Worm (Caenorhabditis elegans) whole organism, young adult: ENCODE measurements around the gene T04C12.7.
A peak's percentile ranks its signal among the peaks of the same experiment; 100 is the strongest.

Experiments used
- B0261.1 ChIP-seq: sonication (generic microtip); optimal IDR thresholded peaks from 2 replicates; lab custom pipeline; 2016; ENCODE audit warnings: mild to moderate bottlenecking, missing genetic modification characterization, moderate library complexity, missing compliant biosample characterization
- B0336.3 ChIP-seq: fragments of 200-800 bp; sonication (Bioruptor generic); IDR thresholded peaks from 2 replicates; pipeline ENCODE4 v1.3.6; 2022; ENCODE audit warnings: missing genetic modification characterization, missing compliant biosample characterization
- C06A6.2 ChIP-seq: fragments of 200-800 bp; sonication (Bioruptor generic); conservative IDR thresholded peaks from 2 replicates; pipeline ENCODE4 v1.3.6; 2022; ENCODE audit warnings: missing genetic modification characterization, missing compliant biosample characterization
- D2030.7 ChIP-seq: fragments of 200-800 bp; sonication (Bioruptor generic); IDR thresholded peaks from 2 replicates; pipeline ENCODE4 v1.3.6; 2022; ENCODE audit warnings: missing genetic modification reagents, missing genetic modification characterization, missing compliant biosample characterization
- F52B5.7 ChIP-seq: sonication (generic microtip); optimal IDR thresholded peaks from 2 replicates; lab custom pipeline; 2016; ENCODE audit warnings: mild to moderate bottlenecking, missing genetic modification characterization, missing compliant biosample characterization
- K11D2.4 ChIP-seq: fragments of 200-800 bp; sonication (Bioruptor generic); IDR thresholded peaks from 2 replicates; pipeline ENCODE4 v1.3.6; 2022; ENCODE audit warnings: missing genetic modification reagents, missing genetic modification characterization, missing compliant biosample characterization
- K12H6.12 ChIP-seq: fragments of 200-800 bp; sonication (Bioruptor generic); optimal IDR thresholded peaks from 2 replicates; lab custom pipeline; 2018; ENCODE audit warnings: mild to moderate bottlenecking, missing genetic modification characterization, missing compliant biosample characterization
- Y95B8A.8 ChIP-seq: fragments of 200-800 bp; sonication (Bioruptor generic); IDR thresholded peaks from 2 replicates; pipeline ENCODE4 v1.3.6; 2022; ENCODE audit warnings: missing genetic modification reagents, missing genetic modification characterization, missing compliant biosample characterization
- ZK185.1 ChIP-seq: sonication (generic microtip); optimal IDR thresholded peaks from 2 replicates; lab custom pipeline; 2016; ENCODE audit warnings: mild to moderate bottlenecking, missing genetic modification characterization, missing compliant biosample characterization; ENCODE audit not compliant: poor library complexity, severe bottlenecking
- attf-5 ChIP-seq: fragments of 200-800 bp; sonication (Bioruptor generic); optimal IDR thresholded peaks from 2 replicates; lab custom pipeline; 2018; ENCODE audit warnings: mild to moderate bottlenecking, missing genetic modification characterization, missing compliant biosample characterization
- cebp-1 ChIP-seq, 2 experiments: fragments of 200-800 bp in 1 of 2; sonication (Bioruptor generic) in 1 of 2; sonication (generic microtip) in 1 of 2; IDR thresholded peaks in 1 of 2; optimal IDR thresholded peaks in 1 of 2; 2 replicates each; pipeline versions ENCODE4 v1.3.6 to Lab custom; 2017 to 2022; ENCODE audit warnings: missing compliant biosample characterization in 2 of 2, missing genetic modification characterization in 2 of 2, mild to moderate bottlenecking in 1 of 2, missing genetic modification reagents in 1 of 2, moderate library complexity in 1 of 2
- ceh-27 ChIP-seq: fragments of 200-800 bp; sonication (Bioruptor generic); optimal IDR thresholded peaks from 2 replicates; lab custom pipeline; 2018; ENCODE audit warnings: mild to moderate bottlenecking, missing genetic modification characterization, moderate library complexity, missing compliant biosample characterization
- ceh-58 ChIP-seq: fragments of 200-800 bp; sonication (Bioruptor generic); IDR thresholded peaks from 2 replicates; pipeline ENCODE4 v1.3.6; 2022; ENCODE audit warnings: missing genetic modification characterization, missing compliant biosample characterization
- ekl-4 ChIP-seq: fragments of 200-800 bp; sonication (Bioruptor generic); IDR thresholded peaks from 2 replicates; pipeline ENCODE4 v1.3.6; 2022; ENCODE audit warnings: missing genetic modification reagents, missing genetic modification characterization, missing compliant biosample characterization
- hmg-1.2 ChIP-seq: fragments of 200-800 bp; sonication (Bioruptor generic); IDR thresholded peaks from 2 replicates; pipeline ENCODE4 v1.3.6; 2022; ENCODE audit warnings: missing genetic modification reagents, missing genetic modification characterization, missing compliant biosample characterization
- lin-40 ChIP-seq: sonication (generic microtip); optimal IDR thresholded peaks from 2 replicates; lab custom pipeline; 2016; ENCODE audit warnings: missing genetic modification characterization, mild to moderate bottlenecking, missing compliant biosample characterization, missing genotype, missing genetic modification reagents
- lsl-1 ChIP-seq: fragments of 200-800 bp; sonication (Bioruptor generic); optimal IDR thresholded peaks from 2 replicates; lab custom pipeline; 2018; ENCODE audit warnings: mild to moderate bottlenecking, missing genetic modification characterization, moderate library complexity, missing compliant biosample characterization
- mcd-1 ChIP-seq: fragments of 200-800 bp; sonication (Bioruptor generic); IDR thresholded peaks from 2 replicates; pipeline ENCODE4 v1.3.6; 2022; ENCODE audit warnings: missing genetic modification reagents, missing genetic modification characterization, missing compliant biosample characterization
- mxl-1 ChIP-seq: sonication (generic microtip); optimal IDR thresholded peaks from 2 replicates; lab custom pipeline; 2016; ENCODE audit warnings: missing genetic modification characterization, missing compliant biosample characterization
- nfya-2 ChIP-seq: fragments of 200-800 bp; sonication (Bioruptor generic); IDR thresholded peaks from 2 replicates; pipeline ENCODE4 v1.3.6; 2022; ENCODE audit warnings: missing genetic modification reagents, missing genetic modification characterization, missing compliant biosample characterization
- nfyb-1 ChIP-seq: fragments of 200-800 bp; sonication (Bioruptor generic); IDR thresholded peaks from 2 replicates; pipeline ENCODE4 v1.3.6; 2022; ENCODE audit warnings: missing genetic modification reagents, missing genetic modification characterization, missing compliant biosample characterization
- nhr-27 ChIP-seq: fragments of 200-800 bp; sonication (Bioruptor generic); optimal IDR thresholded peaks from 2 replicates; lab custom pipeline; 2018; ENCODE audit warnings: mild to moderate bottlenecking, missing genetic modification characterization, moderate library complexity, missing compliant biosample characterization
- nhr-80 ChIP-seq: sonication (generic microtip); optimal IDR thresholded peaks from 2 replicates; lab custom pipeline; 2016; ENCODE audit warnings: missing genetic modification characterization, missing compliant biosample characterization
- pbrm-1 ChIP-seq: fragments of 200-800 bp; sonication (Bioruptor generic); IDR thresholded peaks from 2 replicates; pipeline ENCODE4 v1.3.6; 2022; ENCODE audit warnings: missing genetic modification reagents, missing genetic modification characterization, missing compliant biosample characterization
- rcor-1 ChIP-seq: fragments of 200-800 bp; sonication (Bioruptor generic); IDR thresholded peaks from 2 replicates; pipeline ENCODE4 v1.3.6; 2022; ENCODE audit warnings: missing genetic modification reagents, missing genetic modification characterization, missing compliant biosample characterization
- snpc-3.4 ChIP-seq: sonication (generic microtip); optimal IDR thresholded peaks from 2 replicates; lab custom pipeline; 2017; ENCODE audit warnings: missing genetic modification characterization, mild to moderate bottlenecking, missing compliant biosample characterization, antibody characterized with exemption, moderate library complexity, missing genotype, missing genetic modification reagents
- somi-1 ChIP-seq: fragments of 200-800 bp; sonication (Bioruptor generic); optimal IDR thresholded peaks from 2 replicates; lab custom pipeline; 2018; ENCODE audit warnings: mild to moderate bottlenecking, missing genetic modification characterization, missing compliant biosample characterization
- tbp1 ChIP-seq: fragments of 200-800 bp; sonication (Bioruptor generic); optimal IDR thresholded peaks from 2 replicates; lab custom pipeline; 2018; ENCODE audit warnings: mild to moderate bottlenecking, missing genetic modification characterization, missing compliant biosample characterization
- zfh-2 ChIP-seq: fragments of 200-800 bp; sonication (Bioruptor generic); conservative IDR thresholded peaks from 2 replicates; pipeline ENCODE4 v1.3.6; 2022; ENCODE audit warnings: missing genetic modification reagents, missing genetic modification characterization, missing compliant biosample characterization
- zim-3 ChIP-seq: sonication (generic microtip); optimal IDR thresholded peaks from 2 replicates; lab custom pipeline; 2017; ENCODE audit warnings: mild to moderate bottlenecking, missing genetic modification characterization, moderate library complexity, missing compliant biosample characterization
- ztf-22 ChIP-seq: fragments of 200-800 bp; sonication (Bioruptor generic); optimal IDR thresholded peaks from 2 replicates; lab custom pipeline; 2018; ENCODE audit warnings: mild to moderate bottlenecking, missing genetic modification characterization, moderate library complexity, missing compliant biosample characterization
- ztf-6 ChIP-seq: fragments of 200-800 bp; sonication (Bioruptor generic); IDR thresholded peaks from 2 replicates; pipeline ENCODE4 v1.3.6; 2022; ENCODE audit warnings: missing genetic modification reagents, missing genetic modification characterization, missing compliant biosample characterization

The T04C12.7 gene

DNA sequence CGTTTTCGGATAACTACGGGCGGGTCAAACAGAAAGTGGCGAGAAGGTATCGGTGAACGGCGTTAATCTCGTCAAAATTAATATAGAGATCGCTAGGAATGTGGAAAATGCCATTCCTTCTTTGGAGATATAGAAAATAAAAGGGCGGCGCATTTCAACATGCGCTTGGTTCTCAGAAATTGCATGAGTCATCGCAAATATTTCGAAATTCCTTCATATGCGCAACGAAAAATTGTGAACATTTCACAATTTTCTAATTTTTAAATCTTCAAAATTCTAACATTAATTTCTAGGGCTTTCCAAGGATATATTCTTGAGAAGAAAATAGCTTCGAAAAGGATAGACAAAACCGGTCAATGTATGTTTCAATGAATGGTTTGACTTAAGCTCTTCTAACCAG is 24.9 kb downstream of the T04C12.7 start:
- TF ChIP-seq nfya-2 (GFP tag; lab: Robert Waterston, UW), result no peak
- no peak for TF ChIP-seq cebp-1 (GFP tag; IDR thresholded peaks at IDR 0.05; lab: Robert Waterston, UW)
- peak; percentile 82 for TF ChIP-seq cebp-1 (tag; optimal IDR thresholded peaks at IDR 0.05; lab: Kevin White, UChicago)

DNA sequence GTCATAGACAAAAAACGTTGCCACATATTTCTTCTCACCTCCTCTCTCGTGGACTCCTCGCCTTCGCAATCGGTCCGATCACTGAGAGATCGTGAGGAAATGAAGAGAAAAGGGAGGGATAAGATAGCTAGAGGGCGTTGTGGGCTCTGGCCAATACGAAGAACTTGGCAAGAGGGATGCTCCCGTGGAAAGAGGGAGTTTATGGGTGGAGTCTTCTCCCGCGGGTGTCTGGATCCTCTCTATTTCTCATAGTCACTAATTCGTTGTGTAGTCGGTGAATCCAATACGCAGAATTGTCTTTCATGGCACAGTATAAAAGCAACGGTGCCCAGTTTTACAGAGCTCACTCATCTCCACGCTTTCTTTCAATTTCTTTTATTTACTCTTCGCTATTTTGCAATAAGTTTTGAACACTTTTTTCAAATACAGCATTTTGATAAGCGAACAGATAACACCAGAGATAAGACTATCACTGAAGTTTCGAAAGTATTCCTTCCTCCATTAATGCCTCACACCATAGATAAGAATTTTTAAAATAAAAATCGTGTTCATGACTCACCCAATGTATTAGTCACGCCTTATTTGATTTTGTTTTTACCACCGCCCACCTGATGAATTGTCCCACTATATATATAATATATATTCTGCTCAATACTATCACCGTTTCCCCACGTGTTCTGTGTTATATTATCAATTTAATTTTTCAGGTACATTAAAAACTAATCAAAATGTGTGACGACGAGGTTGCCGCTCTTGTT is 26.6 kb downstream of the T04C12.7 start, which contains the start of gene act-1:
act-1 (plus strand) TSS at position 708 of the 758 bp plus-strand sequence.
- TF ChIP-seq mcd-1 (GFP tag; lab: Robert Waterston, UW) (peak; percentile 33; the same call in 1 of the 2 replicates), zfh-2 (GFP tag; lab: Robert Waterston, UW) (peak; percentile 83), nhr-80 (tag; lab: Kevin White, UChicago) (peak; percentile 20), pbrm-1 (GFP tag; lab: Robert Waterston, UW) (0 out of 2 replicates have a peak, but pooled peaks have one; percentile 40), ZK185.1 (tag; lab: Kevin White, UChicago) (no peak), cebp-1 (GFP tag; IDR thresholded peaks at IDR 0.05; lab: Robert Waterston, UW) (no peak), cebp-1 (tag; optimal IDR thresholded peaks at IDR 0.05; lab: Kevin White, UChicago) (peak; percentile 7), ceh-27 (GFP tag; lab: Kevin White, UChicago) (peak; percentile 4), hmg-1.2 (GFP tag; lab: Robert Waterston, UW) (peak; percentile 23; the same call in 1 of the 2 replicates), D2030.7 (GFP tag; lab: Robert Waterston, UW) (no peak), ekl-4 (GFP tag; lab: Robert Waterston, UW) (no peak)
- TF ChIP-seq, all 124 proteins: peak for 7

DNA sequence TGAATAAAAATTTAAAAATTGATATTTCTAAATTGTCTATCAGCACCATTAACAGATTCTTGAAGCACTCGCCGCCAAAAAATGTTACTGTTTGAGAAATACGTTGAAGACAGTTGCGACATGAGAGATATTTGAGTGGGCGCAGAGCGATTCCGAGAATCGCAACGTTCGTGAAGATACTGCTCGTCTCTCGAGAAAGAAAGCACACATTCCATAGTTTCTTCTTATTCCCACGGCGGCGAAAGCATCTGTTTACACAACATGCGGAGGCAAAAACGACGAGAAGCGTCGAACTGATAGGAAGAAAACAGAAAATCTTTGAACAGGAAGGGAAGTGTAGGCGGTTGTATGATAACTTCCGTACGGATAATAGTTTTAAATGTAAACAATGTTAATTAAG is 28.5 kb downstream of the T04C12.7 start:
- TF ChIP-seq somi-1 (GFP tag; lab: Kevin White, UChicago), result peak; percentile 42
- TF ChIP-seq lsl-1 (GFP tag; lab: Kevin White, UChicago), result no peak
- TF ChIP-seq B0336.3 (GFP tag; lab: Robert Waterston, UW), result no peak
- TF ChIP-seq lin-40 (tag; lab: Kevin White, UChicago), result peak; percentile 6
- TF ChIP-seq Y95B8A.8 (GFP tag; lab: Robert Waterston, UW), result 0 out of 2 replicates have a peak, but pooled peaks have one; percentile 9
- no peak for TF ChIP-seq ceh-58 (GFP tag; lab: Robert Waterston, UW)
- TF ChIP-seq B0261.1 (tag; lab: Kevin White, UChicago), result no peak
- no peak for TF ChIP-seq tbp1 (GFP tag; lab: Kevin White, UChicago)
- TF ChIP-seq F52B5.7 (tag; lab: Kevin White, UChicago), result peak; percentile 46
- TF ChIP-seq nfyb-1 (GFP tag; lab: Robert Waterston, UW), result peak; percentile 40; the same call in 1 of the 2 replicates
- TF ChIP-seq rcor-1 (GFP tag; lab: Robert Waterston, UW), result no peak
- no peak for TF ChIP-seq pbrm-1 (GFP tag; lab: Robert Waterston, UW)
- TF ChIP-seq K11D2.4 (GFP tag; lab: Robert Waterston, UW), result 0 out of 2 replicates have a peak, but pooled peaks have one; percentile 15
- no peak for TF ChIP-seq mxl-1
- no peak for TF ChIP-seq ztf-6 (GFP tag; lab: Robert Waterston, UW)
- TF ChIP-seq nhr-27, result no peak
- peak; percentile 15 for TF ChIP-seq K12H6.12 (tag; lab: Kevin White, UChicago)
- TF ChIP-seq snpc-3.4, result no peak
- no peak for TF ChIP-seq attf-5 (GFP tag; lab: Kevin White, UChicago)
- TF ChIP-seq C06A6.2 (GFP tag; lab: Robert Waterston, UW), result 0 out of 2 replicates have a peak, but pooled peaks have one; percentile 44
- TF ChIP-seq ztf-22 (GFP tag; lab: Kevin White, UChicago), result no peak
- TF ChIP-seq zim-3, result no peak
- TF ChIP-seq, all 124 proteins: peak for 8
